Fruit fly (Drosophila melanogaster) whole organism, embryonic: ENCODE data around the gene CG42390.
A peak's percentile ranks its signal among the peaks of the same experiment; 100 is the strongest.

Experiments used
- Bdp1 ChIP-seq: fragments of 200-800 bp; sonication (Bioruptor generic); optimal IDR thresholded peaks from 3 replicates; lab custom pipeline; 2016; ENCODE audit warnings: missing biosample characterization, missing genetic modification characterization
- Blimp-1 ChIP-seq: fragments of 200-800 bp; sonication (Bioruptor generic); optimal IDR thresholded peaks from 3 replicates; lab custom pipeline; 2018; ENCODE audit warnings: missing biosample characterization, missing genetic modification characterization, mild to moderate bottlenecking, moderate library complexity, missing genetic modification reagents
- CG10267 ChIP-seq: fragments of 200-800 bp; sonication (Bioruptor generic); optimal IDR thresholded peaks from 2 replicates; lab custom pipeline; 2018; ENCODE audit warnings: missing biosample characterization, mild to moderate bottlenecking, missing genetic modification characterization, moderate library complexity
- CG10366 ChIP-seq: fragments of 200-800 bp; sonication (Bioruptor generic); IDR thresholded peaks from 2 replicates; pipeline ENCODE4 v1.3.6; 2022; ENCODE audit warnings: missing biosample characterization, missing genetic modification characterization
- CG11504 ChIP-seq: fragments of 200-800 bp; sonication (Bioruptor generic); optimal IDR thresholded peaks from 3 replicates; lab custom pipeline; 2019; ENCODE audit warnings: missing biosample characterization, mild to moderate bottlenecking, missing genetic modification characterization, moderate library complexity
- CG11696 ChIP-seq: fragments of 200-800 bp; sonication (Bioruptor generic); IDR thresholded peaks from 2 replicates; pipeline ENCODE4 v1.3.6; 2022; ENCODE audit warnings: missing biosample characterization, missing genetic modification characterization
- CG12391 ChIP-seq: fragments of 200-800 bp; sonication (Bioruptor generic); optimal IDR thresholded peaks from 3 replicates; lab custom pipeline; 2018; ENCODE audit warnings: missing biosample characterization, mild to moderate bottlenecking, missing genetic modification characterization, moderate library complexity
- CG13424 ChIP-seq: fragments of 200-800 bp; sonication (Bioruptor generic); optimal IDR thresholded peaks from 2 replicates; lab custom pipeline; 2019; ENCODE audit warnings: missing biosample characterization, mild to moderate bottlenecking, missing genetic modification characterization, moderate library complexity
- CG14710 ChIP-seq: fragments of 200-800 bp; sonication (Bioruptor generic); optimal IDR thresholded peaks from 3 replicates; lab custom pipeline; 2019; ENCODE audit warnings: missing biosample characterization, mild to moderate bottlenecking, missing genetic modification characterization, moderate library complexity
- CG15479 ChIP-seq: fragments of 200-800 bp; sonication (Bioruptor generic); optimal IDR thresholded peaks from 3 replicates; lab custom pipeline; 2019; ENCODE audit warnings: missing biosample characterization, mild to moderate bottlenecking, missing genetic modification characterization, moderate library complexity
- CG18262 ChIP-seq: fragments of 200-800 bp; optimal IDR thresholded peaks from 3 replicates; lab custom pipeline; 2019; ENCODE audit warnings: missing biosample characterization, mild to moderate bottlenecking, missing genetic modification characterization, moderate library complexity
- CG1832 ChIP-seq: fragments of 200-800 bp; sonication (Bioruptor generic); optimal IDR thresholded peaks from 2 replicates; lab custom pipeline; 2017; ENCODE audit warnings: missing biosample characterization, mild to moderate bottlenecking, missing genetic modification characterization, inconsistent platforms
- CG2712 ChIP-seq: fragments of 200-800 bp; optimal IDR thresholded peaks from 3 replicates; lab custom pipeline; 2019; ENCODE audit warnings: missing biosample characterization, mild to moderate bottlenecking, missing genetic modification characterization, moderate library complexity
- CG3065 ChIP-seq: fragments of 200-800 bp; sonication (Bioruptor generic); optimal IDR thresholded peaks from 2 replicates; lab custom pipeline; 2016; ENCODE audit warnings: missing biosample characterization, missing genetic modification characterization
- CG3281 ChIP-seq: fragments of 200-800 bp; sonication (Bioruptor generic); optimal IDR thresholded peaks from 3 replicates; lab custom pipeline; 2017; ENCODE audit warnings: missing biosample characterization, mild to moderate bottlenecking, missing genetic modification characterization
- CG4424 ChIP-seq: fragments of 200-800 bp; sonication (Bioruptor generic); optimal IDR thresholded peaks from 3 replicates; lab custom pipeline; 2016; ENCODE audit warnings: missing biosample characterization, missing genetic modification characterization
- CG4707 ChIP-seq: fragments of 200-800 bp; sonication (Bioruptor generic); optimal IDR thresholded peaks from 2 replicates; lab custom pipeline; 2018; ENCODE audit warnings: missing biosample characterization, mild to moderate bottlenecking, missing genetic modification characterization, moderate library complexity
- CG4820 ChIP-seq: fragments of 200-800 bp; sonication (Bioruptor generic); optimal IDR thresholded peaks from 3 replicates; lab custom pipeline; 2016; ENCODE audit warnings: missing biosample characterization, missing genetic modification characterization
- CG6689 ChIP-seq: fragments of 200-800 bp; sonication (Bioruptor generic); IDR thresholded peaks from 2 replicates; pipeline ENCODE4 v1.3.6; 2022; ENCODE audit warnings: missing biosample characterization, missing genetic modification characterization
- CG6813 ChIP-seq: fragments of 200-800 bp; sonication (Bioruptor generic); optimal IDR thresholded peaks from 2 replicates; lab custom pipeline; 2017; ENCODE audit warnings: missing biosample characterization, missing genetic modification characterization, mild to moderate bottlenecking, moderate library complexity, missing genetic modification reagents
- CG7556 ChIP-seq: fragments of 200-800 bp; sonication (Bioruptor generic); optimal IDR thresholded peaks from 2 replicates; lab custom pipeline; 2017; ENCODE audit warnings: missing biosample characterization, mild to moderate bottlenecking, missing genetic modification characterization
- CG7745 ChIP-seq: fragments of 200-800 bp; sonication (Bioruptor generic); optimal IDR thresholded peaks from 2 replicates; lab custom pipeline; 2018; ENCODE audit warnings: missing biosample characterization, mild to moderate bottlenecking, missing genetic modification characterization, moderate library complexity
- CG7839 ChIP-seq: fragments of 200-800 bp; sonication (Bioruptor generic); optimal IDR thresholded peaks from 3 replicates; lab custom pipeline; 2018; ENCODE audit warnings: missing biosample characterization, mild to moderate bottlenecking, missing genetic modification characterization, moderate library complexity
- CG8388 ChIP-seq: fragments of 200-800 bp; sonication (Bioruptor generic); optimal IDR thresholded peaks from 2 replicates; lab custom pipeline; 2019; ENCODE audit warnings: missing biosample characterization, mild to moderate bottlenecking, missing genetic modification characterization, moderate library complexity
- CG9609 ChIP-seq: fragments of 200-800 bp; sonication (Bioruptor generic); optimal IDR thresholded peaks from 3 replicates; lab custom pipeline; 2016; ENCODE audit warnings: missing biosample characterization, missing genetic modification characterization
- CG9932 ChIP-seq: fragments of 200-800 bp; sonication (Bioruptor generic); IDR thresholded peaks from 2 replicates; pipeline ENCODE4 v1.3.6; 2022; ENCODE audit warnings: missing biosample characterization, missing genetic modification characterization
- Dad ChIP-seq: fragments of 200-800 bp; sonication (Bioruptor generic); optimal IDR thresholded peaks from 3 replicates; lab custom pipeline; 2016; ENCODE audit warnings: missing biosample characterization, missing genetic modification characterization
- Fer3 ChIP-seq: fragments of 200-800 bp; sonication (Bioruptor generic); optimal IDR thresholded peaks from 2 replicates; lab custom pipeline; 2018; ENCODE audit warnings: missing biosample characterization, mild to moderate bottlenecking, missing genetic modification characterization, moderate library complexity
- Hey ChIP-seq: fragments of 200-800 bp; sonication (Bioruptor generic); optimal IDR thresholded peaks from 3 replicates; lab custom pipeline; 2018; ENCODE audit warnings: missing biosample characterization, mild to moderate bottlenecking, missing genetic modification characterization
- PHDP ChIP-seq: fragments of 200-800 bp; sonication (Bioruptor generic); optimal IDR thresholded peaks from 3 replicates; lab custom pipeline; 2018; ENCODE audit warnings: missing biosample characterization, mild to moderate bottlenecking, missing genetic modification characterization, moderate library complexity
- Rfx ChIP-seq: fragments of 200-800 bp; sonication (Bioruptor generic); IDR thresholded peaks from 2 replicates; pipeline ENCODE4 v1.3.6; 2022; ENCODE audit warnings: missing biosample characterization, missing genetic modification characterization
- Sox102F ChIP-seq: fragments of 200-800 bp; sonication (Bioruptor generic); optimal IDR thresholded peaks from 2 replicates; lab custom pipeline; 2018; ENCODE audit warnings: missing biosample characterization, mild to moderate bottlenecking, missing genetic modification characterization, moderate library complexity
- Stat92E ChIP-seq, 3 experiments: fragments of >200 bp in 2 of 3; fragments of 200-800 bp in 1 of 3; sonication (Bioruptor generic) in 1 of 3; optimal IDR thresholded peaks; 2 replicates each; lab custom pipeline; 2017 to 2019; ENCODE audit warnings: missing biosample characterization in 3 of 3, missing genetic modification characterization in 3 of 3, mild to moderate bottlenecking in 1 of 3, moderate library complexity in 1 of 3
- Xbp1 ChIP-seq: fragments of 200-800 bp; sonication (Bioruptor generic); optimal IDR thresholded peaks from 3 replicates; lab custom pipeline; 2016; ENCODE audit warnings: missing biosample characterization, mild to moderate bottlenecking, missing genetic modification characterization
- bsh ChIP-seq, 2 experiments: fragments of 200-800 bp; sonication (Bioruptor generic); optimal IDR thresholded peaks; 2 replicates each; lab custom pipeline; 2017 to 2018; ENCODE audit warnings: mild to moderate bottlenecking in 2 of 2, missing biosample characterization in 2 of 2, missing genetic modification characterization in 2 of 2, moderate library complexity in 1 of 2
- caup ChIP-seq: fragments of 200-800 bp; sonication (Bioruptor generic); optimal IDR thresholded peaks from 3 replicates; lab custom pipeline; 2017; ENCODE audit warnings: missing biosample characterization, mild to moderate bottlenecking, missing genetic modification characterization, moderate library complexity; ENCODE audit not compliant: severe bottlenecking
- fd96Cb ChIP-seq: fragments of 200-800 bp; sonication (Bioruptor generic); optimal IDR thresholded peaks from 2 replicates; lab custom pipeline; 2018; ENCODE audit warnings: missing biosample characterization, mild to moderate bottlenecking, missing genetic modification characterization, moderate library complexity
- lbe ChIP-seq: fragments of 200-800 bp; sonication (Bioruptor generic); optimal IDR thresholded peaks from 2 replicates; lab custom pipeline; 2016; ENCODE audit warnings: missing biosample characterization, mild to moderate bottlenecking, missing genetic modification characterization
- mirr ChIP-seq: fragments of 200-800 bp; sonication (Bioruptor generic); optimal IDR thresholded peaks from 3 replicates; lab custom pipeline; 2018; ENCODE audit warnings: missing biosample characterization, mild to moderate bottlenecking, missing genetic modification characterization
- nmo ChIP-seq: fragments of 200-800 bp; sonication (Bioruptor generic); optimal IDR thresholded peaks from 2 replicates; lab custom pipeline; 2018; ENCODE audit warnings: missing biosample characterization, mild to moderate bottlenecking, missing genetic modification characterization, moderate library complexity
- phol ChIP-seq: fragments of 200-800 bp; sonication (Bioruptor generic); optimal IDR thresholded peaks from 3 replicates; lab custom pipeline; 2018; ENCODE audit warnings: missing biosample characterization, mild to moderate bottlenecking, missing genetic modification characterization, moderate library complexity
- prd ChIP-seq, 3 experiments: fragments of >200 bp in 2 of 3; fragments of 200-800 bp in 1 of 3; sonication (Bioruptor generic) in 1 of 3; optimal IDR thresholded peaks in 2 of 3; IDR thresholded peaks in 1 of 3; 2 replicates in 2 of 3; 3 replicates in 1 of 3; pipeline versions ENCODE4 v1.3.6 to Lab custom; 2017 to 2022; ENCODE audit warnings: missing biosample characterization in 1 of 3, missing genetic modification characterization in 1 of 3
- salm ChIP-seq: fragments of 200-800 bp; sonication (Bioruptor generic); optimal IDR thresholded peaks from 2 replicates; lab custom pipeline; 2018; ENCODE audit warnings: missing biosample characterization, mild to moderate bottlenecking, missing genetic modification characterization
- so ChIP-seq: fragments of 200-800 bp; sonication (Bioruptor generic); IDR thresholded peaks from 3 replicates; pipeline ENCODE4 v1.3.6; 2022; ENCODE audit warnings: missing biosample characterization, missing genetic modification characterization
- tgo ChIP-seq: fragments of 200-800 bp; sonication (Bioruptor generic); IDR thresholded peaks from 3 replicates; pipeline ENCODE4 v1.3.6; 2022; ENCODE audit warnings: missing biosample characterization, missing genetic modification characterization
- vfl ChIP-seq: fragments of 200-800 bp; sonication (Bioruptor generic); optimal IDR thresholded peaks from 2 replicates; lab custom pipeline; 2016; ENCODE audit warnings: missing biosample characterization, missing genetic modification characterization

The CG42390 gene

DNA sequence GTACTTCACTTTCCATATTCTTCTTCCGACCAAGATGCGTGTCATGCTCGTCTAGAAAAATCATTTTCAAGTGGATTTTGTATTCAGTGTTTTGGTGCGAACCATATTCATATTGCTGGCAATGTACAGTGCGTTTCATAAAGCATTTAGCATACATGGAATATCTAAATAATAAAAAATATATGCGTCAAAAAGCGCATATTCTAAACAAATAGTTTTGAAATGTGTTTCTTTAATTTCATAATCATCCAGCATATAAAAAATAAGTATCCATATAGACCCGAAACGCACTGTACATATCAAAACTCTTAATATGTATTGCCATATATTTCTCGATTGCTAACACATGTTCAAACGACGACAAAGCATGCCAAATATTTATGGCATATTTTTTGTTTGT is 1.4 kb downstream of the CG42390 start (continued):
- TF ChIP-seq mirr (GFP tag; lab: Kevin White, UChicago) = peak; percentile 12
- TF ChIP-seq CG6813 (GFP tag; lab: Kevin White, UChicago) = peak; percentile 46
- no peak for TF ChIP-seq CG7745 (tag; lab: Kevin White, UChicago)
- no peak for TF ChIP-seq prd (optimal IDR thresholded peaks at IDR 0.05; lab: Kevin White, UChicago)
- peak; percentile 73 for TF ChIP-seq prd (GFP tag; IDR thresholded peaks at IDR 0.05; lab: Robert Waterston, UW)
- 0 out of 3 replicates have a peak, but pooled peaks have one; percentile 34 for TF ChIP-seq so (GFP tag; lab: Robert Waterston, UW)

DNA sequence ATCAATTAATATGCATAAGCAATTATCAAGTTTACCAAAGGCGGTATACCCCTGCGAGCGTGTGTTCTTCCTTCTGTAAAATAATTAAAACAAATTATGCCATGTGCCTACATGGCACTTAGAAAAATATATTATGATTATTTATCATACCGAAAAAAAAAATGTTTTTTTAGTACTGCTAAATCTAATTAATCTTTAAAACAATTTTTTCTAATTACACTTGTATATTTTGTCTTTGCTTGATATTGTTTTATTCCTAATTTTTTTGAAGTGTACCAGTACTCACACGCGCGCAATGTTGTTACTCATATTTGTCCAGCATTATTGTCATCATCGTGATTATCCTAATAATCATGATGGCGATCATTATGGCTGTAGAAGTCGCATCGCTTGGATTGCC is 3.5 kb downstream of the CG42390 start:
- TF ChIP-seq CG8388 (GFP tag; lab: Kevin White, UChicago) = peak; percentile 7
- peak; percentile 53 for TF ChIP-seq PHDP (tag; lab: Kevin White, UChicago)
- TF ChIP-seq CG1832 (GFP tag; lab: Kevin White, UChicago) = no peak
- peak; percentile 31 for TF ChIP-seq Blimp-1 (GFP tag; lab: Kevin White, UChicago)
- no peak for TF ChIP-seq Dad
- TF ChIP-seq CG15479 (GFP tag; lab: Kevin White, UChicago) = no peak
- TF ChIP-seq vfl (GFP tag; lab: Kevin White, UChicago) = no peak
- peak; percentile 15 for TF ChIP-seq Xbp1 (GFP tag; lab: Kevin White, UChicago)
- peak; percentile 56 for TF ChIP-seq CG3281
- TF ChIP-seq CG9609 (GFP tag; lab: Kevin White, UChicago) = no peak
- TF ChIP-seq Rfx = peak; percentile 27; the same call in 1 of the 2 replicates
- TF ChIP-seq lbe (GFP tag; lab: Kevin White, UChicago) = no peak
- peak; percentile 47; the same call in 1 of the 2 replicates for TF ChIP-seq CG9932
- TF ChIP-seq CG18262 (tag; lab: Kevin White, UChicago) = peak; percentile 39
- TF ChIP-seq CG12391 = peak; percentile 33
- peak; percentile 13 for TF ChIP-seq CG7556
- peak; percentile 28; the same call in 1 of the 2 replicates for TF ChIP-seq CG6689 (GFP tag; lab: Robert Waterston, UW)
- peak; percentile 33 for TF ChIP-seq Sox102F
- TF ChIP-seq Bdp1 (GFP tag; lab: Kevin White, UChicago) = no peak
- TF ChIP-seq CG14710 (tag; lab: Kevin White, UChicago) = peak; percentile 12
- peak; percentile 12 for TF ChIP-seq Fer3 (tag; lab: Kevin White, UChicago)
- no peak for TF ChIP-seq Stat92E (GFP tag; optimal IDR thresholded peaks at IDR 0.05; lab: Kevin White, UChicago)
- TF ChIP-seq CG11504 (tag; lab: Kevin White, UChicago) = peak; percentile 39
- TF ChIP-seq CG3065 (GFP tag; lab: Kevin White, UChicago) = no peak
- peak; percentile 2 for TF ChIP-seq CG4820 (GFP tag; lab: Kevin White, UChicago)
- no peak for TF ChIP-seq salm (tag; lab: Kevin White, UChicago)
- TF ChIP-seq CG4707 (GFP tag; lab: Kevin White, UChicago) = no peak
- TF ChIP-seq fd96Cb (tag; lab: Kevin White, UChicago) = peak; percentile 19
- TF ChIP-seq phol (tag; lab: Kevin White, UChicago) = peak; percentile 35
- peak in 1 of 2 experiments; percentile 49 for TF ChIP-seq bsh (GFP tag; optimal IDR thresholded peaks at IDR 0.05; lab: Kevin White, UChicago)
- peak; percentile 40 for TF ChIP-seq caup (GFP tag; lab: Kevin White, UChicago)
- TF ChIP-seq CG13424 (tag; lab: Kevin White, UChicago) = peak; percentile 0
- TF ChIP-seq CG10267 (tag; lab: Kevin White, UChicago) = peak; percentile 3
- TF ChIP-seq Hey (tag; lab: Kevin White, UChicago) = no peak
- TF ChIP-seq tgo (GFP tag; lab: Robert Waterston, UW) = peak; percentile 37; the same call in 1 of the 3 replicates
- peak; percentile 35 for TF ChIP-seq CG2712 (tag; lab: Kevin White, UChicago)
- peak; percentile 15; the same call in 1 of the 2 replicates for TF ChIP-seq CG10366
- TF ChIP-seq nmo (GFP tag; lab: Kevin White, UChicago) = peak; percentile 28
- TF ChIP-seq CG4424 (GFP tag; lab: Kevin White, UChicago) = peak; percentile 22
- no peak for TF ChIP-seq CG11696 (GFP tag; lab: Robert Waterston, UW)
- TF ChIP-seq CG7839 (tag; lab: Kevin White, UChicago) = peak; percentile 40
